Fruit fly (Drosophila melanogaster) whole organism, pupa: Measurements from ENCODE around the gene slam.

Experiments
- CG10348 ChIP-seq: fragments of 200-800 bp; sonication (Bioruptor generic); IDR thresholded peaks from 2 replicates; pipeline ENCODE4 v1.3.6; 2022; ENCODE audit warnings: missing biosample characterization, missing genetic modification characterization
- CG12605 ChIP-seq: fragments of 200-800 bp; sonication (Bioruptor generic); IDR thresholded peaks from 2 replicates; pipeline ENCODE4 v1.3.6; 2022; ENCODE audit warnings: missing biosample characterization, missing genetic modification characterization
- CG13204 ChIP-seq: fragments of 200-800 bp; sonication (Bioruptor generic); optimal IDR thresholded peaks from 2 replicates; lab custom pipeline; 2018; ENCODE audit warnings: missing biosample characterization, mild to moderate bottlenecking, missing genetic modification characterization, moderate library complexity
- CG14655 ChIP-seq: fragments of 200-800 bp; sonication (Bioruptor generic); optimal IDR thresholded peaks from 3 replicates; lab custom pipeline; 2017; ENCODE audit warnings: mild to moderate bottlenecking, missing biosample characterization, missing genetic modification reagents, missing genetic modification characterization
- CG15710 ChIP-seq: fragments of 200-800 bp; sonication (Bioruptor generic); optimal IDR thresholded peaks from 2 replicates; lab custom pipeline; 2018; ENCODE audit warnings: missing biosample characterization, mild to moderate bottlenecking, missing genetic modification characterization, moderate library complexity
- CG17806 ChIP-seq: fragments of 200-800 bp; sonication (Bioruptor generic); optimal IDR thresholded peaks from 2 replicates; lab custom pipeline; 2018; ENCODE audit warnings: missing biosample characterization, mild to moderate bottlenecking, missing genetic modification characterization, moderate library complexity
- CG32121 ChIP-seq: fragments of 200-800 bp; sonication (Bioruptor generic); IDR thresholded peaks from 2 replicates; pipeline ENCODE4 v1.3.6; 2022; ENCODE audit warnings: missing biosample characterization, missing genetic modification characterization
- CG34367 ChIP-seq: fragments of 200-800 bp; sonication (Bioruptor generic); optimal IDR thresholded peaks from 2 replicates; lab custom pipeline; 2018; ENCODE audit warnings: missing biosample characterization, mild to moderate bottlenecking, missing genetic modification characterization
- CG4496 ChIP-seq: fragments of 200-800 bp; sonication (Bioruptor generic); IDR thresholded peaks from 3 replicates; pipeline ENCODE4 v1.3.6; 2022; ENCODE audit warnings: missing biosample characterization, missing genetic modification characterization
- CG8159 ChIP-seq: fragments of 200-800 bp; sonication (Bioruptor generic); optimal IDR thresholded peaks from 3 replicates; lab custom pipeline; 2018; ENCODE audit warnings: missing biosample characterization, mild to moderate bottlenecking, missing genetic modification characterization, moderate library complexity
- CG8301 ChIP-seq: fragments of 200-800 bp; sonication (Bioruptor generic); optimal IDR thresholded peaks from 2 replicates; lab custom pipeline; 2018; ENCODE audit warnings: missing biosample characterization, mild to moderate bottlenecking, missing genetic modification characterization
- CG9948 ChIP-seq: fragments of 200-800 bp; sonication (Bioruptor generic); optimal IDR thresholded peaks from 2 replicates; lab custom pipeline; 2018; ENCODE audit warnings: missing biosample characterization, mild to moderate bottlenecking, missing genetic modification characterization, moderate library complexity
- D1 ChIP-seq: fragments of 200-800 bp; sonication (Bioruptor generic); optimal IDR thresholded peaks from 2 replicates; lab custom pipeline; 2018; ENCODE audit warnings: missing biosample characterization, mild to moderate bottlenecking, missing genetic modification characterization, moderate library complexity
- EcR ChIP-seq: fragments of 200-800 bp; sonication (Bioruptor generic); optimal IDR thresholded peaks from 3 replicates; lab custom pipeline; 2019; ENCODE audit warnings: missing biosample characterization, missing genetic modification characterization, mild to moderate bottlenecking, moderate library complexity, missing genetic modification reagents
- Ets98B ChIP-seq: fragments of 200-800 bp; sonication (Bioruptor generic); IDR thresholded peaks from 2 replicates; pipeline ENCODE4 v1.3.6; 2022; ENCODE audit warnings: missing biosample characterization, missing genetic modification characterization
- Pif1A ChIP-seq: fragments of 200-800 bp; sonication (Bioruptor generic); optimal IDR thresholded peaks from 3 replicates; lab custom pipeline; 2016; ENCODE audit warnings: missing biosample characterization, missing genetic modification characterization
- Pif1B ChIP-seq: fragments of 200-800 bp; sonication (Bioruptor generic); optimal IDR thresholded peaks from 3 replicates; lab custom pipeline; 2016; ENCODE audit warnings: missing biosample characterization, missing genetic modification characterization
- Snoo ChIP-seq: fragments of 200-800 bp; sonication (Bioruptor generic); optimal IDR thresholded peaks from 3 replicates; lab custom pipeline; 2017; ENCODE audit warnings: missing biosample characterization, mild to moderate bottlenecking, missing genetic modification characterization, inconsistent platforms
- fd96Ca ChIP-seq: fragments of 200-800 bp; sonication (Bioruptor generic); IDR thresholded peaks from 3 replicates; pipeline ENCODE4 v1.3.6; 2022; ENCODE audit warnings: missing biosample characterization, missing genetic modification characterization
- gl ChIP-seq: fragments of 200-800 bp; sonication (Bioruptor generic); optimal IDR thresholded peaks from 2 replicates; lab custom pipeline; 2018; ENCODE audit warnings: missing biosample characterization, mild to moderate bottlenecking, missing genetic modification characterization
- rn ChIP-seq: fragments of 200-800 bp; sonication (Bioruptor generic); IDR thresholded peaks from 2 replicates; pipeline ENCODE4 v1.3.6; 2022; ENCODE audit warnings: missing biosample characterization, missing genetic modification characterization

The slam gene

DNA sequence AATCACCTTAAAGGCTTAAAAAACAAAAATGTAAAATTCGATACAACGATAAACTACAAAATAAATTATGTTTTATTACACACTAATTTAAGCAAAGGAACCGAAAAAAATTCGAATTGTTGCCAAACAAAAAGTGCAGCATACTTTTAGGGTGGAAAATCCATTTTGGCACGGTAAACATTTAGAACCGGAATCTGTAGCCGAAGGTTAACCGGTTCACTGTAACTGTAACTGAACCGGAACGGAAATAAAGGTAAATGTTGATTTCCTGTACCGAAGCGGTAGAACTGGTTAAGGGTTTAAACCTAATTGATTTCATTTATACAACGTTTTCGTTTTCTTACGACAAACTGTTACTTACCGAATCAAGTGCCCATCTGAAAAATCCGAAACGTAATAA lies 5.3 kb upstream of the slam start:
- TF ChIP-seq Pif1B (GFP tag; lab: Kevin White, UChicago) (no peak), Snoo (tag; lab: Kevin White, UChicago) (no peak), fd96Ca (GFP tag; lab: Robert Waterston, UW) (no peak), CG12605 (GFP tag; lab: Robert Waterston, UW) (no peak), Pif1A (GFP tag; lab: Kevin White, UChicago) (no peak), gl (tag; lab: Kevin White, UChicago) (no peak), Ets98B (no peak), EcR (GFP tag; lab: Kevin White, UChicago) (no peak), CG17806 (no peak), rn (GFP tag; lab: Robert Waterston, UW) (no peak), CG34367 (tag; lab: Kevin White, UChicago) (no peak), CG32121 (GFP tag; lab: Robert Waterston, UW) (no peak), CG13204 (no peak), CG15710 (tag; lab: Kevin White, UChicago) (no peak), CG8301 (no peak)

DNA sequence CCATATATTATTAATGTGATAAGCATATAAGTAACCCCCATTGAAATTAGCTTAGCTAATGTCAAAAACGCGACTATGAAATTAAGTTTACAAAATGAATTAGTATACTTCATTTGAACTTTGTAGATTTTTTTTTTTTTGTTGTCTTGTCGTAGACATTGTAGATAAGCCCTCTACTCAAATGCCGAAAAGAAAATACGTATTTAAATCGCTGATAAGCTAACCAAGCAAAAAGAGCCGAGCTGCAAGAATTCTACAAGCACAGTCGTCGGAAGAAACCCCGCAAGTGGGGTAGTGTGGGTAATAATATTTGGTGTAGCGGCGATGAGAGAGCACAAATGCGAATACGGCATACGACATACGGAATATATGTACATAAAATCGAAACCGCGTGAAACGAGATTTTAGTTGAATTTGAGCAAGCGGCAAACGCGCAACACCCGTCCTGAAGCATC lies 4.7 kb upstream of the slam start, which contains the start of gene Nepl4:
Gene Nepl4, plus strand, starts transcription at position 405 of the 455 bp plus-strand sequence.
- TF ChIP-seq fd96Ca (GFP tag; lab: Robert Waterston, UW) (no peak), CG17806 (no peak), Snoo (tag; lab: Kevin White, UChicago) (no peak), Pif1A (GFP tag; lab: Kevin White, UChicago) (no peak), CG34367 (tag; lab: Kevin White, UChicago) (no peak), CG32121 (GFP tag; lab: Robert Waterston, UW) (no peak), rn (GFP tag; lab: Robert Waterston, UW) (no peak), CG4496 (GFP tag; lab: Robert Waterston, UW) (no peak), gl (tag; lab: Kevin White, UChicago) (no peak), CG8301 (no peak), CG12605 (GFP tag; lab: Robert Waterston, UW) (no peak), CG15710 (tag; lab: Kevin White, UChicago) (no peak), CG9948 (tag; lab: Kevin White, UChicago) (no peak), EcR (GFP tag; lab: Kevin White, UChicago) (no peak), CG13204 (no peak), CG14655 (GFP tag; lab: Kevin White, UChicago) (no peak), Ets98B (no peak), Pif1B (GFP tag; lab: Kevin White, UChicago) (no peak), CG8159 (tag; lab: Kevin White, UChicago) (no peak)

DNA sequence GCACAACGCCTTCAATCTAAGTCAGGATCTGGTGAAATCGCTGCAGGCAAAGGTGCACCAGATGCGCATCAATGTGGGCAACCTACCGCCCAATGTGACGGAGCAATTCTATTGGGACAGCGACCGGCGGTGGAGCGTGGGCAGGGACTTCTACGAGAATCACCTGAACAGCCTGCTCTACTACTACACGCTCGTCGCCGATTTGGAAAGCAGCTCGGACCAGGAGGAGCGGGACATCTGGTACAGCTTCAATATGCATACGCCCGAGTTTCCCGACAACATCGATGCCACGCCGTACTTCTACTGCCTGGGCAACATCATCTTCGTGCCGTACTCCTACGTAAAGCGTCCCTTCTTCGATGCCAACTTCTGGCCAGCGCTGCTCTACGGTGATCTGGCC lies 2.9 kb upstream of the slam start:
- no peak for TF ChIP-seq CG4496 (GFP tag; lab: Robert Waterston, UW)
- no peak for TF ChIP-seq CG9948 (tag; lab: Kevin White, UChicago)
- no peak for TF ChIP-seq CG13204
- TF ChIP-seq gl (tag; lab: Kevin White, UChicago) = no peak
- TF ChIP-seq CG12605 (GFP tag; lab: Robert Waterston, UW) = no peak
- no peak for TF ChIP-seq CG8159 (tag; lab: Kevin White, UChicago)
- TF ChIP-seq D1 (tag; lab: Kevin White, UChicago) = no peak
- no peak for TF ChIP-seq CG15710 (tag; lab: Kevin White, UChicago)
- no peak for TF ChIP-seq rn (GFP tag; lab: Robert Waterston, UW)
- TF ChIP-seq EcR (GFP tag; lab: Kevin White, UChicago) = no peak
- TF ChIP-seq CG34367 (tag; lab: Kevin White, UChicago) = no peak
- no peak for TF ChIP-seq CG17806
- no peak for TF ChIP-seq Pif1B (GFP tag; lab: Kevin White, UChicago)
- TF ChIP-seq Pif1A (GFP tag; lab: Kevin White, UChicago) = no peak
- TF ChIP-seq CG10348 (GFP tag; lab: Robert Waterston, UW) = no peak
- no peak for TF ChIP-seq Ets98B

DNA sequence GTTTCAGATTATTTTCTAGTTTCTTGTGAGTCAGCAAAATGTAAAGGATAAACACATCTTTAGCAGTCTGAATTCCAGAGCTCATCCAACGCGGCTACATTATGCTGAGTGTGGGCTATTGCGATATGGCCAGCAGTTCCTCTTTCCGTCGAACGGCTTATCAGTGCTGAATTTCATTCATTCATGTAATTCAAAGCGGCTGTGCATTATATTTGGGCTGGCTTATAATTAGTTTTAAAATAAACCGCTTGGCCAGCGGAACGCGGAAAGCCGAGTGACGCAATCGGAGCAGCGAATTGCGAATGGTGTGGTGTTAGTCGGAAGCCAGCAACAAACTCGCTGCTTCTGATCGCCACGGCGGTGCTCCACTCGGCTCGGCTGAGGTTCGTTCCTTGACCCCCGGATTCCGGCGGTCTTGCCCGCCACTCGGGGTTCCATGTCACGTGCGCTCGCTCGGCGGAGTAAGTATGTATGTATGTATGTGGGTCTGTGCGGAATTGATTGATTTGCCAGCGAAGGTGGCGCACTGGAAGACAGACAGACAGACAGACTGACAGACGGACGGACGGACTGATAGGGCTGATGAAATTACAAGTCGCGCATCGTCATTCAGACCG lies 1.1 kb upstream of the slam start:
- TF ChIP-seq fd96Ca (GFP tag; lab: Robert Waterston, UW) (no peak), CG12605 (GFP tag; lab: Robert Waterston, UW) (no peak), gl (tag; lab: Kevin White, UChicago) (no peak), CG10348 (GFP tag; lab: Robert Waterston, UW) (no peak)

DNA sequence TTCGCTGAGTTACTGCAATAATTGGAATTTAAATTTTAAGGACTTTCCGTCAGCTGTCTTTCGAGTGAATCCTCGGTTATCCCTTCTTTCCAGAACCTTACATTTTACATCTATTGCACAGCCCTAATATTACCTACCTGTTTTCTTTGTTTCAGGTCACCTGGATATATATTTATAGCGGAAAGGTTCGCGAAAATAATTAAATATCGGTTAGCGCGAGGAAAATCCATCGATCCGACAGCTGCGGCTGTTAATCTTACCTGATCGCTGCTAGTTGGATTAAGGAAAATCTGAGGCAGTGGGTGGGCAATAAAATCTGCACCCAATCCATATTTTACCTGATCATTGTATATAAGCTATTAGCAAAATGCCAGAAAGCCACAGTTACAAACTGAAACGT lies 953 bp downstream of the slam start:
- TF ChIP-seq CG8301 = no peak
- no peak for TF ChIP-seq CG32121 (GFP tag; lab: Robert Waterston, UW)
- TF ChIP-seq CG8159 (tag; lab: Kevin White, UChicago) = no peak

DNA sequence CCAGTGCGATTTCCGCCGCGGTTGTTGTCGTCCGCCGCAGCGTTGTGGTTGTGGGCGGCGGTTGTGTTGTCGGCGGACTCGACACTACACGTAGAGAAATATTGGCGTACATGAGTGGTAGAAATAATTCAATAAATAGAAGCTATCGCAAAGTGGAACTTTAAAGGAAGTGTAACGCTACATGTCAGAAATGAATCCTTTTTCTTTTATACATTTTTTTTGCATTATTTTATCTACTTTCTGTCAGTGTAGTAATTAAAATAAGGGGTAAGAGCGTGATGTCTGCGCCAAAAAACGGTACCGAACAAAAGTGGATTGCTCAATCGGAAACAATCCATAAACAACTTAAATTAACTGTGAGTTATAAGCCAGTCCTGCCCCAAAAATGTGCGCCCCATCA lies 7.0 kb downstream of the slam start:
- TF ChIP-seq CG8159 (tag; lab: Kevin White, UChicago) (peak; percentile 6), CG8301 (no peak)

DNA sequence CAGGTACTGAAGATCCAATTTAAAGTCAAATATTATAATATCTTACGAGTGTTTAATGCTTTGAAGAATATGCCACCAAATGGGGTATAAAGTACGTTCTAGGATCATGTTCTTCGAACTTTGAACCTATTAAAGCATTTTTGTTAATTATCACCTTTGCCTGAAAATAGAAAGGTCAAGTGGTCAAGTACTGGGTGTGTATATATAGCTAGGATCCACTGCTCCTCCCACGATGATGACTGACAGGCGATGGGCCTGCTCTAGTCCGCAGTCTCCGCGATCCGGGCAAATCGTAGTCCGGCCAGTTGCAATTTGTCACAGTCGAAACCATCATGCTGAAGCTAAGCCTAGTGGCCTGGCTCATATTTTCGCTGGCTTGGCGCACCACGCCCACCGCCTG lies 8.8 kb downstream of the slam start, which contains the start of gene Nepl5:
Gene Nepl5, plus strand, starts transcription at position 301 of the 400 bp plus-strand sequence.
- TF ChIP-seq D1 (tag; lab: Kevin White, UChicago) (no peak), fd96Ca (GFP tag; lab: Robert Waterston, UW) (no peak), EcR (GFP tag; lab: Kevin White, UChicago) (no peak), rn (GFP tag; lab: Robert Waterston, UW) (no peak), CG15710 (tag; lab: Kevin White, UChicago) (no peak), CG9948 (tag; lab: Kevin White, UChicago) (no peak), CG12605 (GFP tag; lab: Robert Waterston, UW) (no peak), CG4496 (GFP tag; lab: Robert Waterston, UW) (no peak), CG13204 (no peak), Snoo (tag; lab: Kevin White, UChicago) (no peak), Ets98B (no peak), CG8159 (tag; lab: Kevin White, UChicago) (no peak), CG14655 (GFP tag; lab: Kevin White, UChicago) (no peak), CG34367 (tag; lab: Kevin White, UChicago) (no peak), CG10348 (GFP tag; lab: Robert Waterston, UW) (no peak), gl (tag; lab: Kevin White, UChicago) (no peak), CG8301 (no peak), Pif1B (GFP tag; lab: Kevin White, UChicago) (no peak)
- TF ChIP-seq, all 21 proteins: peak for 0
